Fruit fly (Drosophila melanogaster) whole organism, embryonic: ENCODE measurements around the gene tup.
A peak's percentile ranks its signal among the peaks of the same experiment; 100 is the strongest.

Experiments
- ATbp ChIP-seq: fragments of 200-800 bp; sonication (Bioruptor generic); optimal IDR thresholded peaks from 2 replicates; lab custom pipeline; 2017; ENCODE audit warnings: missing biosample characterization, mild to moderate bottlenecking, missing genetic modification characterization, missing genetic modification reagents
- Ada2b ChIP-seq: fragments of 200-800 bp; sonication (Bioruptor generic); IDR thresholded peaks from 2 replicates; pipeline ENCODE4 v1.3.6; 2022; ENCODE audit warnings: missing biosample characterization, missing genetic modification characterization
- Bdp1 ChIP-seq: fragments of 200-800 bp; sonication (Bioruptor generic); optimal IDR thresholded peaks from 3 replicates; lab custom pipeline; 2016; ENCODE audit warnings: missing biosample characterization, missing genetic modification characterization
- C15 ChIP-seq: fragments of 200-800 bp; sonication (Bioruptor generic); IDR thresholded peaks from 3 replicates; pipeline ENCODE4 v1.3.6; 2022; ENCODE audit warnings: missing biosample characterization, missing genetic modification characterization
- CG10209 ChIP-seq: fragments of 200-800 bp; sonication (Bioruptor generic); optimal IDR thresholded peaks from 3 replicates; lab custom pipeline; 2017; ENCODE audit warnings: missing biosample characterization, mild to moderate bottlenecking, missing genetic modification characterization, missing genetic modification reagents
- CG10321 ChIP-seq: fragments of 200-800 bp; sonication (Bioruptor generic); IDR thresholded peaks from 2 replicates; pipeline ENCODE4 v1.3.6; 2022; ENCODE audit warnings: missing biosample characterization, missing genetic modification characterization
- CG10462 ChIP-seq: fragments of 200-800 bp; sonication (Bioruptor generic); optimal IDR thresholded peaks from 2 replicates; lab custom pipeline; 2016; ENCODE audit warnings: missing biosample characterization, missing genetic modification characterization
- CG11504 ChIP-seq: fragments of 200-800 bp; sonication (Bioruptor generic); optimal IDR thresholded peaks from 3 replicates; lab custom pipeline; 2019; ENCODE audit warnings: missing biosample characterization, mild to moderate bottlenecking, missing genetic modification characterization, moderate library complexity
- CG12236 ChIP-seq: fragments of 200-800 bp; sonication (Bioruptor generic); optimal IDR thresholded peaks from 2 replicates; lab custom pipeline; 2016; ENCODE audit warnings: missing biosample characterization, missing genetic modification characterization
- CG12942 ChIP-seq: fragments of 200-800 bp; sonication (Bioruptor generic); optimal IDR thresholded peaks from 3 replicates; lab custom pipeline; 2016; ENCODE audit warnings: missing biosample characterization, missing genetic modification characterization
- CG13287 ChIP-seq: fragments of 200-800 bp; sonication (Bioruptor generic); IDR thresholded peaks from 2 replicates; pipeline ENCODE4 v1.3.6; 2022; ENCODE audit warnings: missing biosample characterization, missing genetic modification characterization; ENCODE audit not compliant: partially characterized antibody
- CG13424 ChIP-seq: fragments of 200-800 bp; sonication (Bioruptor generic); optimal IDR thresholded peaks from 2 replicates; lab custom pipeline; 2019; ENCODE audit warnings: missing biosample characterization, mild to moderate bottlenecking, missing genetic modification characterization, moderate library complexity
- CG14860 ChIP-seq: fragments of 200-800 bp; sonication (Bioruptor generic); IDR thresholded peaks from 3 replicates; pipeline ENCODE4 v1.3.6; 2022; ENCODE audit warnings: missing biosample characterization, missing genetic modification characterization; ENCODE audit not compliant: partially characterized antibody
- CG17361 ChIP-seq: fragments of 200-800 bp; sonication (Bioruptor generic); IDR thresholded peaks from 3 replicates; pipeline ENCODE4 v1.3.6; 2022; ENCODE audit warnings: missing biosample characterization, missing genetic modification characterization
- CG17612 ChIP-seq: fragments of 200-800 bp; sonication (Bioruptor generic); IDR thresholded peaks from 2 replicates; pipeline ENCODE4 v1.3.6; 2022; ENCODE audit warnings: missing biosample characterization, missing genetic modification characterization
- CG17829 ChIP-seq: fragments of 200-800 bp; optimal IDR thresholded peaks from 2 replicates; lab custom pipeline; 2019; ENCODE audit warnings: missing biosample characterization, mild to moderate bottlenecking, missing genetic modification characterization, moderate library complexity
- CG17912 ChIP-seq: fragments of 200-800 bp; sonication (Bioruptor generic); optimal IDR thresholded peaks from 2 replicates; lab custom pipeline; 2018; ENCODE audit warnings: missing biosample characterization, mild to moderate bottlenecking, missing genetic modification characterization
- CG18011 ChIP-seq: fragments of 200-800 bp; sonication (Bioruptor generic); optimal IDR thresholded peaks from 2 replicates; lab custom pipeline; 2017; ENCODE audit warnings: missing biosample characterization, missing genetic modification characterization, mild to moderate bottlenecking, moderate library complexity, missing genotype
- CG18476 ChIP-seq: fragments of 200-800 bp; sonication (Bioruptor generic); optimal IDR thresholded peaks from 2 replicates; lab custom pipeline; 2016; ENCODE audit warnings: missing biosample characterization, mild to moderate bottlenecking, missing genetic modification characterization
- CG2875 ChIP-seq: fragments of 200-800 bp; sonication (Bioruptor generic); optimal IDR thresholded peaks from 2 replicates; lab custom pipeline; 2017; ENCODE audit warnings: missing biosample characterization, mild to moderate bottlenecking, missing genetic modification characterization, missing genetic modification reagents
- CG30403 ChIP-seq: fragments of 200-800 bp; sonication (Bioruptor generic); optimal IDR thresholded peaks from 3 replicates; lab custom pipeline; 2016; ENCODE audit warnings: missing biosample characterization, missing genetic modification characterization
- CG43689 ChIP-seq: fragments of 200-800 bp; sonication (Bioruptor generic); IDR thresholded peaks from 2 replicates; pipeline ENCODE4 v1.3.6; 2022; ENCODE audit warnings: missing biosample characterization, missing genetic modification characterization
- CG4404 ChIP-seq: fragments of 200-800 bp; sonication (Bioruptor generic); IDR thresholded peaks from 2 replicates; pipeline ENCODE4 v1.3.6; 2022; ENCODE audit warnings: missing biosample characterization, missing genetic modification characterization
- CG4424 ChIP-seq: fragments of 200-800 bp; sonication (Bioruptor generic); optimal IDR thresholded peaks from 3 replicates; lab custom pipeline; 2016; ENCODE audit warnings: missing biosample characterization, missing genetic modification characterization
- CG4707 ChIP-seq: fragments of 200-800 bp; sonication (Bioruptor generic); optimal IDR thresholded peaks from 2 replicates; lab custom pipeline; 2018; ENCODE audit warnings: missing biosample characterization, mild to moderate bottlenecking, missing genetic modification characterization, moderate library complexity
- CG4820 ChIP-seq: fragments of 200-800 bp; sonication (Bioruptor generic); optimal IDR thresholded peaks from 3 replicates; lab custom pipeline; 2016; ENCODE audit warnings: missing biosample characterization, missing genetic modification characterization
- CG4854 ChIP-seq: fragments of 200-800 bp; sonication (Bioruptor generic); optimal IDR thresholded peaks from 2 replicates; lab custom pipeline; 2016; ENCODE audit warnings: missing biosample characterization, missing genetic modification characterization, inconsistent platforms
- CG7271 ChIP-seq: fragments of 200-800 bp; sonication (Bioruptor generic); optimal IDR thresholded peaks from 2 replicates; lab custom pipeline; 2018; ENCODE audit warnings: missing biosample characterization, mild to moderate bottlenecking, missing genetic modification characterization, moderate library complexity
- CG9727 ChIP-seq: fragments of 200-800 bp; sonication (Bioruptor generic); optimal IDR thresholded peaks from 3 replicates; lab custom pipeline; 2017; ENCODE audit warnings: missing biosample characterization, mild to moderate bottlenecking, missing genetic modification characterization
- CHES-1-like ChIP-seq: fragments of 200-800 bp; sonication (Bioruptor generic); optimal IDR thresholded peaks from 2 replicates; lab custom pipeline; 2016; ENCODE audit warnings: missing biosample characterization, missing genetic modification characterization
- D ChIP-seq, 2 experiments: fragments of 200-800 bp in 1 of 2; fragments of >200 bp in 1 of 2; sonication (Bioruptor generic) in 1 of 2; optimal IDR thresholded peaks; 2 replicates in 1 of 2; 3 replicates in 1 of 2; lab custom pipeline; 2017; ENCODE audit warnings: mild to moderate bottlenecking in 1 of 2, missing biosample characterization in 1 of 2, missing genetic modification characterization in 1 of 2, missing genetic modification reagents in 1 of 2
- Dip3 ChIP-seq: fragments of 200-800 bp; sonication (Bioruptor generic); optimal IDR thresholded peaks from 3 replicates; lab custom pipeline; 2016; ENCODE audit warnings: missing biosample characterization, missing genetic modification characterization
- Ets65A ChIP-seq: fragments of 200-800 bp; sonication (Bioruptor generic); peaks from one replicate; lab custom pipeline; 2016; ENCODE audit warnings: missing biosample characterization, missing genetic modification characterization
- NC2α ChIP-seq: fragments of 200-800 bp; sonication (Bioruptor generic); optimal IDR thresholded peaks from 2 replicates; lab custom pipeline; 2016; ENCODE audit warnings: missing biosample characterization, missing genetic modification characterization
- Pdp1 ChIP-seq, 2 experiments: fragments of 200-800 bp; sonication (Bioruptor generic); optimal IDR thresholded peaks; 3 replicates each; lab custom pipeline; 2016; ENCODE audit warnings: missing biosample characterization in 2 of 2, missing genetic modification characterization in 2 of 2, mild to moderate bottlenecking in 1 of 2, moderate library complexity in 1 of 2
- Six4 ChIP-seq: fragments of 200-800 bp; sonication (Bioruptor generic); optimal IDR thresholded peaks from 2 replicates; lab custom pipeline; 2016; ENCODE audit warnings: missing biosample characterization, missing genetic modification characterization
- Sry-δ ChIP-seq: fragments of 200-800 bp; sonication (Bioruptor generic); optimal IDR thresholded peaks from 2 replicates; lab custom pipeline; 2016; ENCODE audit warnings: missing biosample characterization, missing genetic modification characterization
- ab ChIP-seq: fragments of 200-800 bp; sonication (Bioruptor generic); optimal IDR thresholded peaks from 2 replicates; lab custom pipeline; 2016; ENCODE audit warnings: missing biosample characterization, missing genetic modification characterization
- bsh ChIP-seq, 2 experiments: fragments of 200-800 bp; sonication (Bioruptor generic); optimal IDR thresholded peaks; 2 replicates each; lab custom pipeline; 2017 to 2018; ENCODE audit warnings: mild to moderate bottlenecking in 2 of 2, missing biosample characterization in 2 of 2, missing genetic modification characterization in 2 of 2, moderate library complexity in 1 of 2
- chif ChIP-seq, 2 experiments: fragments of 200-800 bp; sonication (Bioruptor generic); optimal IDR thresholded peaks; 3 replicates each; lab custom pipeline; 2016; ENCODE audit warnings: missing biosample characterization in 2 of 2, missing genetic modification characterization in 2 of 2
- dati ChIP-seq: fragments of 200-800 bp; sonication (Bioruptor generic); IDR thresholded peaks from 2 replicates; pipeline ENCODE4 v1.3.6; 2022; ENCODE audit warnings: missing biosample characterization, missing genetic modification characterization
- ewg ChIP-seq: fragments of 200-800 bp; sonication (Bioruptor generic); optimal IDR thresholded peaks from 3 replicates; lab custom pipeline; 2017; ENCODE audit warnings: mild to moderate bottlenecking, missing biosample characterization, missing genetic modification reagents, missing genetic modification characterization
- inv ChIP-seq: fragments of 200-800 bp; sonication (Bioruptor generic); IDR thresholded peaks from 2 replicates; pipeline ENCODE4 v1.3.6; 2022; ENCODE audit warnings: missing biosample characterization, missing genetic modification characterization; ENCODE audit not compliant: partially characterized antibody
- kni ChIP-seq: fragments of 200-800 bp; sonication (Bioruptor generic); optimal IDR thresholded peaks from 3 replicates; lab custom pipeline; 2017; ENCODE audit warnings: mild to moderate bottlenecking, missing biosample characterization, missing genetic modification reagents, missing genetic modification characterization
- onecut ChIP-seq: fragments of 200-800 bp; sonication (Bioruptor generic); IDR thresholded peaks from 2 replicates; pipeline ENCODE4 v1.3.6; 2022; ENCODE audit warnings: missing biosample characterization, missing genetic modification characterization
- pho ChIP-seq: fragments of 200-800 bp; sonication (Bioruptor generic); optimal IDR thresholded peaks from 2 replicates; lab custom pipeline; 2016; ENCODE audit warnings: missing biosample characterization, missing genetic modification characterization
- pum ChIP-seq: fragments of 200-800 bp; sonication (Bioruptor generic); optimal IDR thresholded peaks from 2 replicates; lab custom pipeline; 2016; ENCODE audit warnings: missing biosample characterization, missing genetic modification characterization
- row ChIP-seq: fragments of 200-800 bp; sonication (Bioruptor generic); IDR thresholded peaks from 3 replicates; pipeline ENCODE4 v1.3.6; 2022; ENCODE audit warnings: missing biosample characterization, missing genetic modification characterization
- sens ChIP-seq: fragments of 200-800 bp; sonication (Bioruptor generic); peaks from one replicate; lab custom pipeline; 2016; ENCODE audit warnings: missing biosample characterization, missing genetic modification characterization
- toy ChIP-seq: fragments of 200-800 bp; sonication (Bioruptor generic); IDR thresholded peaks from 2 replicates; pipeline ENCODE4 v1.3.6; 2022; ENCODE audit warnings: missing biosample characterization, missing genetic modification characterization
- vvl ChIP-seq: fragments of 200-800 bp; sonication (Bioruptor generic); IDR thresholded peaks from 2 replicates; pipeline ENCODE4 v1.3.6; 2022; ENCODE audit warnings: missing biosample characterization, missing genetic modification characterization

The tup gene

DNA sequence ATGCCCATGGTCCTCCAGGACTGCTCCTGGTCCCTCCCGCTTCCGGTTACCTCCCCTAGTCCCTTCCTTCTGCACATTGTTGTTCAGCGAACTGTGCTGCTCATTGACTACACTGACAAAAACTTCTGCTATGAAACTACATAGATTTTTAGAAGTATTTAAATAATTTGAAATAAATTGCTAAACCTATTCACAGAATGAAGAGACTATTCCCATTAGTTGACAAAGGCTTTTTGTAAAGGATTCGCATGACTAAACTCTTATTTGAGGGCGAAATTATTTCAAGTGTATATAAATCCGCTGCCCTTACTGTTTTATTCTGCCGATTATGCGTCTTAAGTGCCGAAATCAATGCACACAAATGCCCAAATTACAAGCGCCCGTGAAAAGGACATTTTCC, 40.2 kb upstream of the tup start (continued):
- TF ChIP-seq Sry-δ (GFP tag; lab: Kevin White, UChicago) (no peak), CHES-1-like (no peak), onecut (GFP tag; lab: Robert Waterston, UW) (no peak), ewg (GFP tag; lab: Kevin White, UChicago) (no peak), C15 (GFP tag; lab: Robert Waterston, UW) (no peak), CG30403 (GFP tag; lab: Kevin White, UChicago) (peak; percentile 53), CG14860 (GFP tag; lab: Robert Waterston, UW) (no peak), CG10321 (GFP tag; lab: Robert Waterston, UW) (no peak), CG4707 (GFP tag; lab: Kevin White, UChicago) (peak; percentile 6), CG18476 (peak; percentile 44), CG11504 (peak; percentile 67), CG2875 (peak; percentile 42), CG18011 (GFP tag; lab: Kevin White, UChicago) (no peak), CG12942 (peak; percentile 19), pho (no peak), bsh (GFP tag; optimal IDR thresholded peaks at IDR 0.05; lab: Kevin White, UChicago) (peak in 1 of 2 experiments; percentile 75), CG43689 (GFP tag; lab: Robert Waterston, UW) (no peak), CG4424 (GFP tag; lab: Kevin White, UChicago) (peak; percentile 49), CG7271 (tag; lab: Kevin White, UChicago) (peak; percentile 63), kni (GFP tag; lab: Kevin White, UChicago) (no peak), CG13424 (peak; percentile 43), Pdp1 (GFP tag; optimal IDR thresholded peaks at IDR 0.05; lab: Kevin White, UChicago) (peak in 1 of 2 experiments; percentile 54), dati (GFP tag; lab: Robert Waterston, UW) (no peak), Ada2b (GFP tag; lab: Robert Waterston, UW) (no peak), Six4 (peak; percentile 43), CG4854 (GFP tag; lab: Kevin White, UChicago) (peak; percentile 3), ATbp (GFP tag; lab: Kevin White, UChicago) (peak; percentile 28), chif (GFP tag; optimal IDR thresholded peaks at IDR 0.05; lab: Kevin White, UChicago) (peak; percentile 43 to 71), sens (GFP tag; lab: Kevin White, UChicago) (peak; percentile 96), ab (no peak), vvl (GFP tag; lab: Robert Waterston, UW) (peak; percentile 57; the same call in 1 of the 2 replicates), CG17612 (no peak), CG10462 (GFP tag; lab: Kevin White, UChicago) (peak; percentile 30), CG4404 (GFP tag; lab: Robert Waterston, UW) (peak; percentile 54), CG13287 (GFP tag; lab: Robert Waterston, UW) (no peak), pum (GFP tag; lab: Kevin White, UChicago) (peak; percentile 59), inv (GFP tag; lab: Robert Waterston, UW) (no peak), toy (GFP tag; lab: Robert Waterston, UW) (no peak), D (optimal IDR thresholded peaks at IDR 0.05; lab: Kevin White, UChicago) (no peak), D (GFP tag; optimal IDR thresholded peaks at IDR 0.05; lab: Kevin White, UChicago) (peak; percentile 71), CG17829 (tag; lab: Kevin White, UChicago) (peak; percentile 74), CG17912 (GFP tag; lab: Kevin White, UChicago) (no peak), Bdp1 (GFP tag; lab: Kevin White, UChicago) (peak; percentile 2), CG9727 (GFP tag; lab: Kevin White, UChicago) (peak; percentile 80), CG17361 (GFP tag; lab: Robert Waterston, UW) (peak; percentile 64; the same call in 2 of the 3 replicates), Dip3 (GFP tag; lab: Kevin White, UChicago) (no peak), row (GFP tag; lab: Robert Waterston, UW) (peak; percentile 59), CG12236 (GFP tag; lab: Kevin White, UChicago) (peak; percentile 23), CG4820 (GFP tag; lab: Kevin White, UChicago) (peak; percentile 66), NC2α (GFP tag; lab: Kevin White, UChicago) (peak; percentile 11), Ets65A (GFP tag; lab: Kevin White, UChicago) (peak; percentile 93), CG10209 (GFP tag; lab: Kevin White, UChicago) (peak; percentile 53)
